Fruit fly (Drosophila melanogaster) whole organism, wandering third instar larva: Measurements from ENCODE around the gene CG10581.

Experiments
- Abd-B ChIP-seq: fragments of >200 bp; optimal IDR thresholded peaks from 2 replicates; lab custom pipeline; 2017; ENCODE audit warnings: missing biosample characterization, missing genetic modification characterization
- CG32264 ChIP-seq: fragments of 200-800 bp; sonication (Bioruptor generic); optimal IDR thresholded peaks from 2 replicates; lab custom pipeline; 2016; ENCODE audit warnings: missing biosample characterization, missing genetic modification characterization
- CG9705 ChIP-seq: fragments of 200-800 bp; sonication (Bioruptor generic); optimal IDR thresholded peaks from 2 replicates; lab custom pipeline; 2018; ENCODE audit warnings: missing biosample characterization, mild to moderate bottlenecking, missing genetic modification characterization
- CrebA ChIP-seq: fragments of 200-800 bp; sonication (Bioruptor generic); optimal IDR thresholded peaks from 2 replicates; lab custom pipeline; 2016; ENCODE audit warnings: missing biosample characterization, mild to moderate bottlenecking, missing genetic modification characterization, borderline replicate concordance
- Dfd ChIP-seq: fragments of >200 bp; optimal IDR thresholded peaks from 2 replicates; lab custom pipeline; 2017; ENCODE audit warnings: missing biosample characterization, missing genetic modification characterization
- Dif ChIP-seq: fragments of 200-275, 200-300 bp; sonication (Bioruptor generic); optimal IDR thresholded peaks from 2 replicates; lab custom pipeline; 2018; ENCODE audit warnings: missing biosample characterization, missing genetic modification characterization; ENCODE audit not compliant: partially characterized antibody
- GATAd ChIP-seq: sonication (Bioruptor generic); optimal IDR thresholded peaks from 2 replicates; lab custom pipeline; 2016; ENCODE audit warnings: missing biosample characterization, missing genetic modification characterization
- HLH106 ChIP-seq: fragments of 200-800 bp; optimal IDR thresholded peaks from 3 replicates; lab custom pipeline; 2019; ENCODE audit warnings: missing biosample characterization, mild to moderate bottlenecking, missing genetic modification characterization, moderate library complexity
- Hnf4 ChIP-seq: fragments of 200-800 bp; sonication (Bioruptor generic); optimal IDR thresholded peaks from 2 replicates; lab custom pipeline; 2016; ENCODE audit warnings: missing biosample characterization, mild to moderate bottlenecking, missing genetic modification characterization
- Hr78 ChIP-seq: fragments of >200 bp; optimal IDR thresholded peaks from 2 replicates; lab custom pipeline; 2017; ENCODE audit warnings: missing biosample characterization, missing genetic modification characterization
- Hr83 ChIP-seq: fragments of 200-300 bp; sonication (Bioruptor generic); optimal IDR thresholded peaks from 2 replicates; lab custom pipeline; 2016; ENCODE audit warnings: missing biosample characterization, mild to moderate bottlenecking, missing genetic modification characterization, moderate library complexity; ENCODE audit not compliant: poor library complexity, severe bottlenecking
- Jra ChIP-seq: sonication (Bioruptor generic); optimal IDR thresholded peaks from 2 replicates; lab custom pipeline; 2016; ENCODE audit warnings: missing biosample characterization, missing genetic modification characterization
- Mio ChIP-seq: sonication (Bioruptor generic); optimal IDR thresholded peaks from 2 replicates; lab custom pipeline; 2016; ENCODE audit warnings: missing biosample characterization, missing genetic modification characterization
- Myc ChIP-seq: fragments of >200 bp; optimal IDR thresholded peaks from 2 replicates; lab custom pipeline; 2017
- N ChIP-seq: fragments of >200 bp; optimal IDR thresholded peaks from 2 replicates; lab custom pipeline; 2018; ENCODE audit warnings: missing biosample characterization, missing external identifiers, missing genetic modification characterization
- OdsH ChIP-seq: fragments of 200-800 bp; sonication (Bioruptor generic); optimal IDR thresholded peaks from 2 replicates; lab custom pipeline; 2016; ENCODE audit warnings: missing biosample characterization, mild to moderate bottlenecking, missing genetic modification characterization
- Rel ChIP-seq, 2 experiments: fragments of 200-800 bp; sonication (Bioruptor generic) in 1 of 2; optimal IDR thresholded peaks; 2 replicates in 1 of 2; 3 replicates in 1 of 2; lab custom pipeline; 2016 to 2019; ENCODE audit warnings: mild to moderate bottlenecking in 2 of 2, missing biosample characterization in 2 of 2, missing genetic modification characterization in 2 of 2, moderate library complexity in 1 of 2
- Sp1 ChIP-seq: fragments of 200-800 bp; sonication (Bioruptor generic); optimal IDR thresholded peaks from 3 replicates; lab custom pipeline; 2019; ENCODE audit warnings: missing biosample characterization, mild to moderate bottlenecking, missing genetic modification characterization, moderate library complexity
- Vsx2 ChIP-seq: fragments of 200-300, 225-300 bp; sonication (Bioruptor generic); optimal IDR thresholded peaks from 2 replicates; lab custom pipeline; 2018; ENCODE audit warnings: missing biosample characterization, missing genetic modification characterization; ENCODE audit not compliant: partially characterized antibody
- br ChIP-seq: fragments of 200-800 bp; sonication (Bioruptor generic); optimal IDR thresholded peaks from 2 replicates; lab custom pipeline; 2016; ENCODE audit warnings: missing biosample characterization, missing genetic modification characterization
- brk ChIP-seq: fragments of 200-800 bp; sonication (Bioruptor generic); optimal IDR thresholded peaks from 2 replicates; lab custom pipeline; 2016; ENCODE audit warnings: missing biosample characterization, mild to moderate bottlenecking, missing genetic modification characterization
- dl ChIP-seq, 2 experiments: fragments of 175-275, 200-275 bp in 1 of 2; fragments of 200-275 bp in 1 of 2; sonication (Bioruptor generic); optimal IDR thresholded peaks; lab custom pipeline; 2018; ENCODE audit warnings: mild to moderate bottlenecking in 2 of 2, missing biosample characterization in 2 of 2, missing genetic modification characterization in 2 of 2, moderate library complexity in 2 of 2; ENCODE audit not compliant: partially characterized antibody in 2 of 2, insufficient read depth in 1 of 2
- dsf ChIP-seq: sonication (Bioruptor generic); optimal IDR thresholded peaks from 2 replicates; lab custom pipeline; 2016; ENCODE audit warnings: missing biosample characterization, missing genetic modification characterization, borderline replicate concordance
- ey ChIP-seq: fragments of 200-800 bp; sonication (Bioruptor generic); optimal IDR thresholded peaks from 2 replicates; lab custom pipeline; 2016; ENCODE audit warnings: missing biosample characterization, missing genetic modification characterization
- foxo ChIP-seq, 2 experiments: fragments of 200-800 bp; sonication (Bioruptor generic); optimal IDR thresholded peaks; 2 replicates in 1 of 2; 3 replicates in 1 of 2; lab custom pipeline; 2016 to 2017; ENCODE audit warnings: missing biosample characterization in 2 of 2, missing genetic modification characterization in 2 of 2
- fru ChIP-seq: fragments of 200-800 bp; sonication (Bioruptor generic); optimal IDR thresholded peaks from 3 replicates; lab custom pipeline; 2016; ENCODE audit warnings: missing biosample characterization, mild to moderate bottlenecking, missing genetic modification characterization
- h ChIP-seq: fragments of 200-800 bp; sonication (Bioruptor generic); optimal IDR thresholded peaks from 3 replicates; lab custom pipeline; 2016; ENCODE audit warnings: missing biosample characterization, mild to moderate bottlenecking, missing genetic modification characterization
- jim ChIP-seq: fragments of 175-275, 200-325 bp; sonication (Bioruptor generic); optimal IDR thresholded peaks from 2 replicates; lab custom pipeline; 2016; ENCODE audit warnings: missing biosample characterization, mild to moderate bottlenecking, missing genetic modification characterization
- lola ChIP-seq: fragments of >200 bp; optimal IDR thresholded peaks from 2 replicates; lab custom pipeline; 2017; ENCODE audit warnings: missing biosample characterization, missing genetic modification characterization
- pan ChIP-seq: fragments of >200 bp; optimal IDR thresholded peaks from 2 replicates; lab custom pipeline; 2017
- psq ChIP-seq: fragments of 200-800 bp; sonication (Bioruptor generic); optimal IDR thresholded peaks from 3 replicates; lab custom pipeline; 2017; ENCODE audit warnings: missing biosample characterization, mild to moderate bottlenecking, missing genetic modification characterization, moderate library complexity
- rgr ChIP-seq: fragments of 200-800 bp; sonication (Bioruptor generic); optimal IDR thresholded peaks from 3 replicates; lab custom pipeline; 2016; ENCODE audit warnings: missing biosample characterization, mild to moderate bottlenecking, missing genetic modification characterization
- sage ChIP-seq: fragments of 200-800 bp; sonication (Bioruptor generic); optimal IDR thresholded peaks from 2 replicates; lab custom pipeline; 2016; ENCODE audit warnings: missing biosample characterization, mild to moderate bottlenecking, missing genetic modification characterization
- sv ChIP-seq: fragments of 200-800 bp; sonication (Bioruptor generic); optimal IDR thresholded peaks from 3 replicates; lab custom pipeline; 2016; ENCODE audit warnings: missing biosample characterization, missing genetic modification characterization
- usp ChIP-seq: fragments of >200 bp; optimal IDR thresholded peaks from 2 replicates; lab custom pipeline; 2017; ENCODE audit warnings: missing biosample characterization, missing genetic modification characterization

Gene CG10581

dm6 chr3L:21027657-21028255 is 6.2 kb downstream of the CG10581 start, which contains the start of gene Pdss2 (continued):
- TF ChIP-seq N (GFP tag; lab: Kevin White, UChicago) (no peak), ey (GFP tag; lab: Kevin White, UChicago) (peak; percentile 64), lola (GFP tag; lab: Kevin White, UChicago) (no peak), fru (peak; percentile 8), Jra (GFP tag; lab: Kevin White, UChicago) (peak; percentile 21), jim (GFP tag; lab: Kevin White, UChicago) (peak; percentile 89), Hnf4 (GFP tag; lab: Kevin White, UChicago) (peak; percentile 72), rgr (GFP tag; lab: Kevin White, UChicago) (peak; percentile 56), CG32264 (GFP tag; lab: Kevin White, UChicago) (no peak), HLH106 (tag; lab: Kevin White, UChicago) (peak; percentile 79), h (GFP tag; lab: Kevin White, UChicago) (peak; percentile 71), CrebA (GFP tag; lab: Kevin White, UChicago) (no peak), Rel (GFP tag; optimal IDR thresholded peaks at IDR 0.05; lab: Kevin White, UChicago) (no peak), Rel (tag; optimal IDR thresholded peaks at IDR 0.05; lab: Kevin White, UChicago) (peak; percentile 33), Dfd (GFP tag; lab: Kevin White, UChicago) (no peak), usp (GFP tag; lab: Kevin White, UChicago) (no peak)
- TF ChIP-seq, all 38 proteins: peak for 21

dm6 chr3L:21026917-21027517 is 7.0 kb downstream of the CG10581 start, which contains the start of gene skd:
TSS of gene skd (minus strand) at chr3L:21027434.
- TF ChIP-seq Hr83 (GFP tag; lab: Kevin White, UChicago), result no peak
- TF ChIP-seq Jra (GFP tag; lab: Kevin White, UChicago), result no peak
- no peak for TF ChIP-seq CG32264 (GFP tag; lab: Kevin White, UChicago)
- no peak for TF ChIP-seq N (GFP tag; lab: Kevin White, UChicago)
- no peak for TF ChIP-seq fru
- no peak for TF ChIP-seq dsf
- TF ChIP-seq Vsx2, result no peak
- no peak for TF ChIP-seq ey (GFP tag; lab: Kevin White, UChicago)
- peak; percentile 1 for TF ChIP-seq h (GFP tag; lab: Kevin White, UChicago)
- TF ChIP-seq Rel (GFP tag; optimal IDR thresholded peaks at IDR 0.05; lab: Kevin White, UChicago), result no peak
- no peak for TF ChIP-seq Rel (tag; optimal IDR thresholded peaks at IDR 0.05; lab: Kevin White, UChicago)
- TF ChIP-seq OdsH (GFP tag; lab: Kevin White, UChicago), result no peak
- no peak for TF ChIP-seq Hr78 (GFP tag; lab: Kevin White, UChicago)
- TF ChIP-seq HLH106 (tag; lab: Kevin White, UChicago), result no peak
- peak; percentile 1 for TF ChIP-seq lola (GFP tag; lab: Kevin White, UChicago)
- no peak for TF ChIP-seq Dfd (GFP tag; lab: Kevin White, UChicago)
- no peak for TF ChIP-seq usp (GFP tag; lab: Kevin White, UChicago)
- no peak for TF ChIP-seq foxo (GFP tag; optimal IDR thresholded peaks at IDR 0.05; lab: Kevin White, UChicago)
- no peak for TF ChIP-seq pan (lab: Kevin White, UChicago)
- no peak for TF ChIP-seq CG9705 (GFP tag; lab: Kevin White, UChicago)
- TF ChIP-seq Sp1 (GFP tag; lab: Kevin White, UChicago), result no peak
- TF ChIP-seq brk (GFP tag; lab: Kevin White, UChicago), result no peak
- TF ChIP-seq CrebA (GFP tag; lab: Kevin White, UChicago), result no peak
- TF ChIP-seq Abd-B (GFP tag; lab: Kevin White, UChicago), result peak; percentile 5
- TF ChIP-seq br (GFP tag; lab: Kevin White, UChicago), result peak; percentile 8
- no peak for TF ChIP-seq rgr (GFP tag; lab: Kevin White, UChicago)
- peak; percentile 77 for TF ChIP-seq psq
- TF ChIP-seq jim (GFP tag; lab: Kevin White, UChicago), result no peak

- no peak for TF ChIP-seq ey (GFP tag; lab: Kevin White, UChicago)
- TF ChIP-seq Hr78 (GFP tag; lab: Kevin White, UChicago), result no peak
- no peak for TF ChIP-seq Abd-B (GFP tag; lab: Kevin White, UChicago)
- no peak for TF ChIP-seq CrebA (GFP tag; lab: Kevin White, UChicago)
- peak; percentile 98 for TF ChIP-seq Dif (GFP tag; lab: Kevin White, UChicago)
- TF ChIP-seq GATAd (GFP tag; lab: Kevin White, UChicago), result no peak
- TF ChIP-seq lola (GFP tag; lab: Kevin White, UChicago), result no peak
- no peak for TF ChIP-seq Dfd (GFP tag; lab: Kevin White, UChicago)
- TF ChIP-seq sv (GFP tag; lab: Kevin White, UChicago), result no peak
- TF ChIP-seq Hnf4 (GFP tag; lab: Kevin White, UChicago), result no peak
- TF ChIP-seq Mio, result no peak
- TF ChIP-seq dsf, result no peak
- no peak for TF ChIP-seq h (GFP tag; lab: Kevin White, UChicago)
- no peak for TF ChIP-seq Myc (lab: Kevin White, UChicago)
- peak; percentile 88 for TF ChIP-seq Hr83 (GFP tag; lab: Kevin White, UChicago)
- TF ChIP-seq OdsH (GFP tag; lab: Kevin White, UChicago), result peak; percentile 25
- TF ChIP-seq pan (lab: Kevin White, UChicago), result no peak
- TF ChIP-seq rgr (GFP tag; lab: Kevin White, UChicago), result no peak
- TF ChIP-seq psq, result peak; percentile 87
- TF ChIP-seq N (GFP tag; lab: Kevin White, UChicago), result peak; percentile 71
- peak in 1 of 2 experiments; percentile 41 for TF ChIP-seq foxo (GFP tag; optimal IDR thresholded peaks at IDR 0.05; lab: Kevin White, UChicago)
- peak; percentile 36 for TF ChIP-seq brk (GFP tag; lab: Kevin White, UChicago)
- TF ChIP-seq sage (GFP tag; lab: Kevin White, UChicago), result no peak
- no peak for TF ChIP-seq HLH106 (tag; lab: Kevin White, UChicago)
- TF ChIP-seq Sp1 (GFP tag; lab: Kevin White, UChicago), result no peak
- TF ChIP-seq jim (GFP tag; lab: Kevin White, UChicago), result peak; percentile 55
- TF ChIP-seq Vsx2, result no peak
- peak; percentile 94 to 98 for TF ChIP-seq dl (GFP tag; optimal IDR thresholded peaks at IDR 0.05; lab: Kevin White, UChicago; ENCODE audit: insufficient read depth in 1 of 2, partially characterized antibody in 2 of 2)
Observed at dm6 chr3L:21026025-21026916, 7.7 kb downstream of the CG10581 start.
